Fruit fly (Drosophila melanogaster) whole organism, prepupa: ENCODE data around the gene Pep.

Source experiments
- CG1621 ChIP-seq: fragments of 200-800 bp; sonication (Bioruptor generic); optimal IDR thresholded peaks from 3 replicates; lab custom pipeline; 2018; ENCODE audit warnings: missing biosample characterization, mild to moderate bottlenecking, missing genetic modification characterization
- CG6854 ChIP-seq: fragments of 200-800 bp; sonication (Bioruptor generic); optimal IDR thresholded peaks from 2 replicates; lab custom pipeline; 2017; ENCODE audit warnings: missing biosample characterization, mild to moderate bottlenecking, missing genetic modification characterization
- Eip93F ChIP-seq: fragments of 200-800 bp; sonication (Bioruptor generic); optimal IDR thresholded peaks from 2 replicates; lab custom pipeline; 2016; ENCODE audit warnings: missing biosample characterization, mild to moderate bottlenecking, missing genetic modification characterization
- acj6 ChIP-seq: fragments of 200-800 bp; sonication (Bioruptor generic); optimal IDR thresholded peaks from 3 replicates; lab custom pipeline; 2016; ENCODE audit warnings: missing biosample characterization, missing genetic modification characterization

DNA sequence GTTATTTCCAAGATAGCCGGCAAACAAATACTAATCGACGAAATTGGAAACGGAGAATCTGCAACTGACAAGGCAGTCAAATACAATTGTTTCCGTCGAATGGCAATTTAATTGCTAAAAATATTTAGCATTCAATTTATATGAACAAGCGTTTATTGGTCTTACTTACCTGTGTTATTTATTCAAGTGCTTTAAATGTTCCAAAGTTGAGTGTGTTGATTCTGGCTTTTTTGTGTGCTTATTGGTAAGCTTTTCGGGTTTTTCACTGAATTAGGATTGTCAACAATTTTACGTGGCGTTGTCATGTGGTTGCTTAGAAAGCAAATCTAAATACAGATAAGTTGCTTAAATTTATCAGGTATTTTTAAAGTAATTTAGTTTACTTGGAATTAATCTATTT, 26.9 kb upstream of the Pep start:
- TF ChIP-seq CG6854 (GFP tag; lab: Kevin White, UChicago) (no peak), CG1621 (tag; lab: Kevin White, UChicago) (no peak), Eip93F (GFP tag; lab: Kevin White, UChicago) (no peak), acj6 (GFP tag; lab: Kevin White, UChicago) (no peak)
